Worm (Caenorhabditis elegans): ENCODE measurements around the gene T05A12.4.

DNA sequence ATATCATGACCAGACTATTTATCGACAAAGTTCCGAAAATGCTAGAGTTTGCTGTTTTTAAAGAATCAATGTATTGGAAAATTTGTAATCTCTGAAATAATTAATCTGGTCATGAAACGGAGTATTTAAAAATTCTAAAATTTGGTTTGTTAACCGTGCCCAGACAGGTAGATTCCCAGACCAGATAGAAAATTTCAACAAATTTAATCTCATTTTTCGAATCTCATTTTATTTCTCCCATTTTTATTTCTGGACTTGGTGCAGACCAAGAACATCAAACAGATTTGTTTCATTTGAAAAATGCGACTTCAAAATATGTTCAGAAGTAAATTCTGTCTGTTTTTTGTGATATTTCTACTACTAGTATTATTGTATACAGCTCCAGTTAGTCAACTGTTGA is 35.3 kb downstream of the T05A12.4 start, which contains the start of gene T22D1.1:
- no peak for TF ChIP-seq ceh-13 (GFP tag; optimal IDR thresholded peaks at IDR 0.05)
- no peak for TF ChIP-seq flt-1 (GFP tag; IDR thresholded peaks at IDR 0.05)
- TF ChIP-seq ets-7 (tag; optimal IDR thresholded peaks at IDR 0.05), result no peak
- no peak for TF ChIP-seq tbx-37 (GFP tag; conservative IDR thresholded peaks at IDR 0.05)
- TF ChIP-seq ama-1 (optimal IDR thresholded peaks at IDR 0.05), result no peak
- no peak for TF ChIP-seq F13C5.2 (tag; optimal IDR thresholded peaks at IDR 0.05)
- TF ChIP-seq scrt-1 (GFP tag; IDR thresholded peaks at IDR 0.05), result no peak
- TF ChIP-seq ceh-36 (tag; optimal IDR thresholded peaks at IDR 0.05), result no peak
- TF ChIP-seq tra-4 (tag; optimal IDR thresholded peaks at IDR 0.05), result no peak
